Worm (Caenorhabditis elegans) whole organism, mixed stage, embryonic: ENCODE results near the gene lin-24.
"Not testable (repeated sequence)": the region's sequence is repeated elsewhere in the genome, so short reads cannot be mapped to it uniquely, and the experiment has no call there.

Source experiments
- bed-3 ChIP-seq: fragments of 200-800 bp; sonication (Bioruptor generic); optimal IDR thresholded peaks from 3 replicates; lab custom pipeline; 2018; ENCODE audit warnings: mild to moderate bottlenecking, missing genetic modification characterization, moderate library complexity, missing compliant biosample characterization
- blmp-1 ChIP-seq: fragments of 150-350 bp; optimal IDR thresholded peaks from 2 replicates; lab custom pipeline; 2014; ENCODE audit warnings: missing biosample characterization, missing genetic modification characterization
- ceh-39 ChIP-seq: fragments of 150-350 bp; optimal IDR thresholded peaks from 2 replicates; lab custom pipeline; 2014; ENCODE audit warnings: missing biosample characterization, missing genetic modification characterization
- ceh-43 ChIP-seq: fragments of 200-800 bp; sonication (Bioruptor generic); optimal IDR thresholded peaks from 2 replicates; lab custom pipeline; 2018; ENCODE audit warnings: mild to moderate bottlenecking, missing genetic modification characterization, moderate library complexity, missing compliant biosample characterization
- ceh-83 ChIP-seq: fragments of 200-800 bp; sonication (Bioruptor generic); optimal IDR thresholded peaks from 2 replicates; lab custom pipeline; 2018; ENCODE audit warnings: mild to moderate bottlenecking, missing genetic modification characterization, missing compliant biosample characterization
- ces-1 ChIP-seq: fragments of 150-350 bp; optimal IDR thresholded peaks from 2 replicates; lab custom pipeline; 2014; ENCODE audit warnings: missing biosample characterization, missing genetic modification reagents, missing genetic modification characterization
- cnd-1 ChIP-seq: fragments of 200-800 bp; sonication (Bioruptor generic); optimal IDR thresholded peaks from 2 replicates; lab custom pipeline; 2018; ENCODE audit warnings: mild to moderate bottlenecking, missing genetic modification characterization, missing compliant biosample characterization
- elt-1 ChIP-seq: sonication (generic microtip); optimal IDR thresholded peaks from 2 replicates; lab custom pipeline; 2017; ENCODE audit warnings: missing genetic modification characterization, mild to moderate bottlenecking, missing compliant biosample characterization, antibody characterized with exemption, moderate library complexity, borderline replicate concordance; ENCODE audit not compliant: insufficient read depth
- flh-1 ChIP-seq: fragments of 200-800 bp; sonication (Bioruptor generic); optimal IDR thresholded peaks from 2 replicates; lab custom pipeline; 2018; ENCODE audit warnings: mild to moderate bottlenecking, missing genetic modification characterization, moderate library complexity, missing compliant biosample characterization
- ham-2 ChIP-seq: fragments of 200-800 bp; sonication (Bioruptor generic); optimal IDR thresholded peaks from 2 replicates; lab custom pipeline; 2018; ENCODE audit warnings: mild to moderate bottlenecking, missing genetic modification characterization, missing compliant biosample characterization
- hlh-1 ChIP-seq: fragments of 150-350 bp; optimal IDR thresholded peaks from 2 replicates; lab custom pipeline; 2014; ENCODE audit warnings: missing biosample characterization, missing genetic modification reagents, missing genetic modification characterization
- lin-32 ChIP-seq: fragments of 200-800 bp; sonication (Bioruptor generic); optimal IDR thresholded peaks from 2 replicates; lab custom pipeline; 2018; ENCODE audit warnings: mild to moderate bottlenecking, missing genetic modification characterization, missing compliant biosample characterization
- lsy-2 ChIP-seq: fragments of 150-350 bp; optimal IDR thresholded peaks from 2 replicates; lab custom pipeline; 2014; ENCODE audit warnings: missing biosample characterization, missing genetic modification characterization
- mab-5 ChIP-seq: fragments of 150-350 bp; optimal IDR thresholded peaks from 2 replicates; lab custom pipeline; 2014; ENCODE audit warnings: missing biosample characterization, missing genetic modification characterization
- nhr-2 ChIP-seq: fragments of 150-350 bp; optimal IDR thresholded peaks from 2 replicates; lab custom pipeline; 2014; ENCODE audit warnings: missing biosample characterization, missing genetic modification characterization
- nhr-237 ChIP-seq: fragments of 150-350 bp; optimal IDR thresholded peaks from 2 replicates; lab custom pipeline; 2014; ENCODE audit warnings: missing biosample characterization, missing genetic modification characterization
- nhr-28 ChIP-seq: fragments of 150-350 bp; optimal IDR thresholded peaks from 2 replicates; lab custom pipeline; 2014; ENCODE audit warnings: missing biosample characterization, missing genetic modification characterization
- nhr-76 ChIP-seq: sonication (generic microtip); optimal IDR thresholded peaks from 2 replicates; lab custom pipeline; 2017; ENCODE audit warnings: missing biosample characterization, missing genetic modification characterization
- pha-4 ChIP-seq: fragments of 150-350 bp; optimal IDR thresholded peaks from 2 replicates; lab custom pipeline; 2018; ENCODE audit warnings: missing biosample characterization, missing genetic modification reagents, missing genetic modification characterization
- sem-2 ChIP-seq: fragments of 200-800 bp; sonication (Bioruptor generic); optimal IDR thresholded peaks from 2 replicates; lab custom pipeline; 2018; ENCODE audit warnings: mild to moderate bottlenecking, missing genetic modification characterization, missing compliant biosample characterization
- sptf-1 ChIP-seq: sonication (generic microtip); optimal IDR thresholded peaks from 2 replicates; lab custom pipeline; 2017; ENCODE audit warnings: mild to moderate bottlenecking, missing genetic modification characterization, moderate library complexity, missing compliant biosample characterization
- unc-39 ChIP-seq: fragments of 150-350 bp; optimal IDR thresholded peaks from 2 replicates; lab custom pipeline; 2014; ENCODE audit warnings: missing biosample characterization, missing genetic modification characterization
- unc-62 ChIP-seq: fragments of 150-350 bp; optimal IDR thresholded peaks from 2 replicates; lab custom pipeline; 2014; ENCODE audit warnings: missing biosample characterization, missing genetic modification reagents, missing genetic modification characterization
- zip-8 ChIP-seq: fragments of 150-350 bp; optimal IDR thresholded peaks from 2 replicates; lab custom pipeline; 2014; ENCODE audit warnings: missing biosample characterization, missing genetic modification characterization

Gene lin-24

DNA sequence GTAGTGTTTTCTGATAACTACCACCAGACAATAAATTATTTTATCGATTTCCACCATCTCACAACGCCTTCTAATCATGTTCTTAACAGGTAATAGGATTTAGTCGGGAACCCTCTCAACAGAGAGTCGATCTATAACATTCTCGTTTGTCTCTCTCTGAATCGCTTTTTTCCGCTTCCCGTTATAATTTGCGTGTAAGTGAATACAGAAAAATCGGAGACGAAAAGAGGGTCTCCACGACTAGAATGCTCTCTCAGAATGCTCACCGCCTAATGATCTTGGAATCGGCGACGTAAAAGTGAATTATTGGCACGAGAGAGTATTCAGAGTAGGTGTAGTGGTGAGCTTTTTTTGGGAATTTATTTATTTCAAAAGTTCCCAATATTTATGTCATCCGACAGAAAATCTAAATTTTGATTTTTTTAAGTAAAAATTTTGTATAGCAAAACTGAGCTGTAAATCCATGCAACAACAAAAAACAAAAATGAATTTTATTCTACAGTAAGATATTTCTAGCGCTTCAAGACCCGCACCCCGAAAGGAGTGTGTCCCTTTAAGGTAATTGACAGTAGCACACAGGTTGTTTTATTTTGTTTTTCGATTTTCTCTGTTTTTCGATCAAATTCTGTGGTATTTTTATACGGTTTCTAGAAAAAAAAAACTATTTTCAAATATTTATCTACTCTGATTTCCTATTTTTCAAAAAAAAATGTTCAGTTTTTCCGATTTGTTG, 2.4 kb upstream of the lin-24 start:
- peak; percentile 89 for TF ChIP-seq ces-1 (GFP tag; lab: Kevin White, UChicago)
- TF ChIP-seq elt-1 (tag; lab: Kevin White, UChicago), result no peak

DNA sequence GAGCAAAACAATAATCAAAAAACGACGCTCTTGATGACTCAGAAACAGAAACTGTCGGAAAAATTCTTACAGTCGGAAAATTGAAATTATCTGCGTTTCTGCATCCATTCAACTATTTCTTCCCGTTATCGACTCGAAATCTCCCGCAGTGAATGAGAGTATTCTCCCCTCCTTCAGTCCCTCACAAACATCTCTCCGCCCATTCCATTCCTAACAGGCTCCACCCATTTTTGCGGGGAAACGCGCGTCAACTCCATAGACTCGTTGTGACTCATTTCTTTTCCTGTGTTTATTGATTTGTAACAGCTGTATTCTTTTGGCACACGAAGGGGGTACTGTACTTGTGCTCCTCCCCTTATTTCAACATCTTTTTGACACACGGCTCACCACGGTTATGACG, 1.5 kb upstream of the lin-24 start:
- TF ChIP-seq lsy-2 (tag; lab: Kevin White, UChicago), result peak; percentile 6
- no peak for TF ChIP-seq ceh-39 (tag; lab: Kevin White, UChicago)
- TF ChIP-seq, all 35 proteins: peak for 1

ce11 chrIV:12128708-12129107, 596 bp upstream of the lin-24 start:
- TF ChIP-seq nhr-28 (tag; lab: Kevin White, UChicago) (no peak), unc-62 (GFP tag; lab: Kevin White, UChicago) (no peak), flh-1 (GFP tag; lab: Kevin White, UChicago) (no peak), mab-5 (tag; lab: Kevin White, UChicago) (no peak), nhr-2 (tag; lab: Kevin White, UChicago) (no peak), hlh-1 (tag; lab: Kevin White, UChicago) (no peak), unc-39 (tag; lab: Kevin White, UChicago) (no peak), pha-4 (no peak), bed-3 (GFP tag; lab: Kevin White, UChicago) (no peak), ceh-83 (no peak), ceh-43 (GFP tag; lab: Kevin White, UChicago) (no peak), sptf-1 (tag; lab: Kevin White, UChicago) (no peak)
- TF ChIP-seq, all 35 proteins: peak for 0

ce11 chrIV:12131308-12132072, 2.2 kb downstream of the lin-24 start:
- peak; percentile 68 for TF ChIP-seq ces-1 (GFP tag; lab: Kevin White, UChicago)
- TF ChIP-seq unc-39 (tag; lab: Kevin White, UChicago), result no peak

DNA sequence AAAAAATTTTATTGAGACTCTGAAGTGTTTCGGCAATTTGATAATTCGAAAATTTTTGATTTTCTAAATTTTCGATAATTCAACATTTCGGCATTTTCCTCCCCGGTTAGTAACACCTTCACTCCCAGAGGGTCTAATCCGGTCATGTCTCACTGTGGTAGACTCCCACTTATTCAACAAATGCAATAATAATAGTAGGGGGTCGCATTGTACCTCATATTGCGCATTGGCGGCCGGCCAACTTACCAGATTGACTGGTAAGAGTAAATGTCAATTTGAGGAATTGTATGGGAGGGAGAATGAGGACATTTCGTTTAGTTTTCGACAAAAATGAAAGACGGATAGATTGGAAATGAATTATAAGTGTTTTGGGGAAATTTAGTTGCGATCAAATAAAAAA, 4.5 kb downstream of the lin-24 start:
- TF ChIP-seq cnd-1 (tag; lab: Kevin White, UChicago) (no peak), nhr-2 (tag; lab: Kevin White, UChicago) (peak; percentile 91), lin-32 (GFP tag; lab: Kevin White, UChicago) (no peak)

DNA sequence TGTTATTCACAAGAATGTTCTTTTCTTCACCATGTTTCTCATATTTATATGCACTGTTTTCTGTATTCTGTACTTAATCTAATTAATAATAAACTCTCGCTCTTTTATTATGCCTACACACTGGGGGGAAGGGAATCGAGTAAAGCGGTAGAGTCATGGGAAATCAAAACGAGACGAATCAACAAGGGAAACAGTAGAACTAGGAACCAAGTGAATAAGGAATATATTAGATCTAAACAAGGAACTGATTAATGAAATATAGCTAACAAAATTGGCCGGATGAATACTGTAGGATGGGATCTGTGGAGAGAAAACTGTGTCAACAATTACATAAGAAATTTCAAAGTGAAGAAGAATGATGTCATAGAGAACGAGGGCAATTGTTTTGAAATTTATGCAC, 5.7 kb downstream of the lin-24 start:
- TF ChIP-seq ham-2 (GFP tag; lab: Kevin White, UChicago), result no peak
- peak; percentile 6 for TF ChIP-seq ces-1 (GFP tag; lab: Kevin White, UChicago)
- no peak for TF ChIP-seq zip-8 (tag; lab: Kevin White, UChicago)
- no peak for TF ChIP-seq blmp-1 (tag; lab: Kevin White, UChicago)
- no peak for TF ChIP-seq lin-32 (GFP tag; lab: Kevin White, UChicago)
- TF ChIP-seq nhr-237 (tag; lab: Kevin White, UChicago), result no peak
- no peak for TF ChIP-seq nhr-76 (tag; lab: Kevin White, UChicago)
- TF ChIP-seq pha-4, result no peak

ce11 chrIV:12138093-12138492, 8.8 kb downstream of the lin-24 start, which contains the start of gene B0001.4:
TSS of gene B0001.4 (minus strand) at chrIV:12138193.
- TF ChIP-seq unc-62, sem-2, bed-3 (GFP tag; lab: Kevin White, UChicago): not testable (repeated sequence)
